Worm (Caenorhabditis elegans): ENCODE data around the gene F36H1.11.

The F36H1.11 gene

DNA sequence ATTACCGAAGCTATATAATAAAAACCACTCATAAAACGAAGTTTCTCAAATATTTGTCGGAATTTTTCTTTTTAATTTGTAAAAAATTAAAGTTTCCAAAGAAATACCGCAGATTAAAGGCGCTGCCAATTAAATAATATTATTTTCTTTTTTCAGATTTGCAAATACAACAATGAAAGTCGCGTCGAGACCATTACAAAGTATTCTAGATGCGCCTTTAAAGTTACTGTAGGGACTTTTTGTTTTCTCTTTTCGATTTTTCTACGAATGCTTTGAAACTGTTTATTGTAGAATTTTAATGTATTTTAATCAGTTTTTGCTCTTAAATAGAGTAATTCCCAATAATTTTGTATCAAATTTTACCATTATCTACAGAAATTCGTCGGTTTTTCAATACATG is 10.8 kb upstream of the F36H1.11 start:
- TF ChIP-seq unc-62 (GFP tag; optimal IDR thresholded peaks at IDR 0.05 in 1 of 2) (peak in 1 of 2 experiments; percentile 43), unc-62 (tag; optimal IDR thresholded peaks at IDR 0.05) (no peak), F37D6.2 (tag; optimal IDR thresholded peaks at IDR 0.05) (no peak)

DNA sequence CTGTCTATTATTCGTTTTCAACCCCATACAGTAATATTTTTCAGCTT is 10.5 kb upstream of the F36H1.11 start, which contains the start of gene kdin-1:
kdin-1 (plus strand) TSS at position 38 of the 47 bp plus-strand sequence.
- TF ChIP-seq madf-9 (GFP tag; conservative IDR thresholded peaks at IDR 0.05): no peak
- TF ChIP-seq lin-15B (tag; optimal IDR thresholded peaks at IDR 0.05): no peak
- no peak for TF ChIP-seq lin-29 (GFP tag; IDR thresholded peaks at IDR 0.05)
- no peak for TF ChIP-seq ceh-44 (GFP tag; IDR thresholded peaks at IDR 0.05)
- no peak for TF ChIP-seq mep-1 (tag; optimal IDR thresholded peaks at IDR 0.05)
- no peak for TF ChIP-seq ceh-28 (tag; optimal IDR thresholded peaks at IDR 0.05)
- no peak for TF ChIP-seq unc-130 (GFP tag; optimal IDR thresholded peaks at IDR 0.05)
- no peak for TF ChIP-seq nhr-42 (GFP tag; IDR thresholded peaks at IDR 0.05)
- no peak for TF ChIP-seq jun-1 (tag; optimal IDR thresholded peaks at IDR 0.05)
- no peak for TF ChIP-seq ZK337.2 (GFP tag; IDR thresholded peaks at IDR 0.05)
- TF ChIP-seq ztf-7 (tag; optimal IDR thresholded peaks at IDR 0.05): no peak
- no peak for TF ChIP-seq aly-2 (tag; optimal IDR thresholded peaks at IDR 0.05)
- TF ChIP-seq madf-5 (GFP tag; IDR thresholded peaks at IDR 0.05): no peak
- no peak for TF ChIP-seq skn-1 (tag; optimal IDR thresholded peaks at IDR 0.05)

ce11 chrIV:11038665-11039064 is 10.3 kb upstream of the F36H1.11 start:
- peak; percentile 6 for TF ChIP-seq mes-2 (tag; optimal IDR thresholded peaks at IDR 0.05; ENCODE audit: poor library complexity, severe bottlenecking)
- TF ChIP-seq aha-1 (tag): peak; percentile 13
- TF ChIP-seq skn-1 (tag; optimal IDR thresholded peaks at IDR 0.05): no peak
- 0 out of 2 replicates have a peak, but pooled peaks have one; percentile 9 for TF ChIP-seq hmg-1.1 (GFP tag; IDR thresholded peaks at IDR 0.05)
- TF ChIP-seq ctbp-1 (GFP tag; IDR thresholded peaks at IDR 0.05): 0 out of 2 replicates have a peak, but pooled peaks have one; percentile 27

- no peak for TF ChIP-seq ceh-20 (GFP tag; IDR thresholded peaks at IDR 0.05)
- TF ChIP-seq unc-62 (GFP tag; optimal IDR thresholded peaks at IDR 0.05 in 1 of 2): peak in 1 of 2 experiments; percentile 96
- TF ChIP-seq unc-62 (tag; optimal IDR thresholded peaks at IDR 0.05): no peak
- TF ChIP-seq nhr-6 (tag; optimal IDR thresholded peaks at IDR 0.05): no peak
- no peak for TF ChIP-seq lin-38 (GFP tag; IDR thresholded peaks at IDR 0.05)
Measured at ce11 chrIV:11044377-11044776, 4.6 kb upstream of the F36H1.11 start.

ce11 chrIV:11049806-11050205 is 835 bp downstream of the F36H1.11 start, which contains the start of gene F36H1.3:
F36H1.3 (plus strand) TSS chrIV:11050128.
- peak in 1 of 2 experiments; percentile 92 for TF ChIP-seq unc-62 (GFP tag; optimal IDR thresholded peaks at IDR 0.05 in 1 of 2)
- TF ChIP-seq unc-62 (tag; optimal IDR thresholded peaks at IDR 0.05): no peak
- no peak for TF ChIP-seq Y105C5A.15 (GFP tag; IDR thresholded peaks at IDR 0.05)
- peak; percentile 39 for TF ChIP-seq aha-1 (tag)

DNA sequence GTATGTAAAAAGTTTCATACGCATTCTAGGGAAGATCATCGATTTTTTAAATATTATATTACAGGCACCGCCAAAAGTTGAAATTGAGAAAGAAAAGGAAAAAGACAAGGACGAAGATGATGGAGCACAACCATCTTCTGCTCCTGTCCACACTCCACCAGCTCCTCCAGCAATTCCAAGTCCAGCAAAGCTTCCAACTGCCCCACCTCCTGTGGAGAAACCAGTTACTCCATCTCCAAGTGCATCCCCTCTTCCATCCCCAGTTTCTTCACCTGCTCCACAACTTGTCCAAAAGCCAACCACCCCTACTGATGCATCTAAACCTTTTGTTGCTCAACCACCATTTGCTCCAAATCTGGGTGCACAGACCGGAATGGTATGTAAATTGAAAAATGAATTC is 3.0 kb downstream of the F36H1.11 start:
- TF ChIP-seq unc-62 (GFP tag; optimal IDR thresholded peaks at IDR 0.05 in 1 of 2): peak in 1 of 2 experiments; percentile 91
- TF ChIP-seq unc-62 (tag; optimal IDR thresholded peaks at IDR 0.05): no peak
- TF ChIP-seq dve-1 (tag; optimal IDR thresholded peaks at IDR 0.05; ENCODE audit: insufficient read depth): no peak

ce11 chrIV:11053652-11054317 is 4.8 kb downstream of the F36H1.11 start, which contains the start of the genes F36H1.12 and lin-3:
F36H1.12 (minus strand) TSS chrIV:11053702.
lin-3 (plus strand) TSS chrIV:11054308.
- TF ChIP-seq lin-38 (GFP tag; IDR thresholded peaks at IDR 0.05): peak; percentile 85
- TF ChIP-seq lin-15B (tag; optimal IDR thresholded peaks at IDR 0.05): no peak
- peak; percentile 19 for TF ChIP-seq unc-130 (GFP tag; optimal IDR thresholded peaks at IDR 0.05)
- TF ChIP-seq ceh-44 (GFP tag; IDR thresholded peaks at IDR 0.05): 0 out of 2 replicates have a peak, but pooled peaks have one; percentile 31
- TF ChIP-seq vab-7 (GFP tag; IDR thresholded peaks at IDR 0.05): no peak

Data from whole organism, L4 larva.